Fruit fly (Drosophila melanogaster) whole organism, embryonic: ENCODE measurements around the gene CG10725.

ENCODE experiments used
- ATbp ChIP-seq: fragments of 200-800 bp; sonication (Bioruptor generic); optimal IDR thresholded peaks from 2 replicates; lab custom pipeline; 2017; ENCODE audit warnings: missing biosample characterization, mild to moderate bottlenecking, missing genetic modification characterization, missing genetic modification reagents
- Antp ChIP-seq: fragments of 200-800 bp; sonication (Bioruptor generic); optimal IDR thresholded peaks from 3 replicates; lab custom pipeline; 2016; ENCODE audit warnings: missing biosample characterization, missing genetic modification characterization
- Awh ChIP-seq: fragments of 200-800 bp; sonication (Bioruptor generic); IDR thresholded peaks from 2 replicates; pipeline ENCODE4, ENCODE4 v1.3.6; 2022; ENCODE audit warnings: missing biosample characterization, missing genetic modification characterization
- Bgb ChIP-seq: fragments of 200-800 bp; sonication (Bioruptor generic); IDR thresholded peaks from 2 replicates; pipeline ENCODE4 v1.3.6; 2022; ENCODE audit warnings: missing biosample characterization, missing genetic modification characterization; ENCODE audit not compliant: partially characterized antibody
- Bteb2 ChIP-seq: fragments of 200-800 bp; sonication (Bioruptor generic); optimal IDR thresholded peaks from 2 replicates; lab custom pipeline; 2016; ENCODE audit warnings: missing biosample characterization, missing genetic modification characterization
- CG10147 ChIP-seq: fragments of 200-800 bp; sonication (Bioruptor generic); optimal IDR thresholded peaks from 2 replicates; lab custom pipeline; 2019; ENCODE audit warnings: missing biosample characterization, mild to moderate bottlenecking, missing genetic modification characterization, moderate library complexity
- CG10366 ChIP-seq: fragments of 200-800 bp; sonication (Bioruptor generic); IDR thresholded peaks from 2 replicates; pipeline ENCODE4 v1.3.6; 2022; ENCODE audit warnings: missing biosample characterization, missing genetic modification characterization
- CG10654 ChIP-seq: fragments of 200-800 bp; sonication (Bioruptor generic); optimal IDR thresholded peaks from 2 replicates; lab custom pipeline; 2016; ENCODE audit warnings: missing biosample characterization, missing genetic modification characterization
- CG11247 ChIP-seq: fragments of 200-800 bp; sonication (Bioruptor generic); IDR thresholded peaks from 2 replicates; pipeline ENCODE4 v1.3.6; 2022; ENCODE audit warnings: missing biosample characterization, missing genetic modification characterization
- CG11504 ChIP-seq: fragments of 200-800 bp; sonication (Bioruptor generic); optimal IDR thresholded peaks from 3 replicates; lab custom pipeline; 2019; ENCODE audit warnings: missing biosample characterization, mild to moderate bottlenecking, missing genetic modification characterization, moderate library complexity
- CG12299 ChIP-seq: fragments of 200-800 bp; sonication (Bioruptor generic); optimal IDR thresholded peaks from 2 replicates; lab custom pipeline; 2018; ENCODE audit warnings: missing biosample characterization, mild to moderate bottlenecking, missing genetic modification characterization
- CG12942 ChIP-seq: fragments of 200-800 bp; sonication (Bioruptor generic); optimal IDR thresholded peaks from 3 replicates; lab custom pipeline; 2016; ENCODE audit warnings: missing biosample characterization, missing genetic modification characterization
- CG13123 ChIP-seq: fragments of 200-800 bp; sonication (Bioruptor generic); optimal IDR thresholded peaks from 2 replicates; lab custom pipeline; 2016; ENCODE audit warnings: missing biosample characterization, missing genetic modification characterization
- CG13894 ChIP-seq: fragments of 200-800 bp; sonication (Bioruptor generic); optimal IDR thresholded peaks from 3 replicates; lab custom pipeline; 2018; ENCODE audit warnings: missing biosample characterization, mild to moderate bottlenecking, missing genetic modification characterization, moderate library complexity
- CG16815 ChIP-seq: fragments of 200-800 bp; sonication (Bioruptor generic); optimal IDR thresholded peaks from 3 replicates; lab custom pipeline; 2017; ENCODE audit warnings: missing biosample characterization, mild to moderate bottlenecking, missing genetic modification characterization
- CG18764 ChIP-seq: fragments of 200-800 bp; sonication (Bioruptor generic); optimal IDR thresholded peaks from 3 replicates; lab custom pipeline; 2016; ENCODE audit warnings: missing biosample characterization, missing genetic modification characterization
- CG3065 ChIP-seq: fragments of 200-800 bp; sonication (Bioruptor generic); optimal IDR thresholded peaks from 2 replicates; lab custom pipeline; 2016; ENCODE audit warnings: missing biosample characterization, missing genetic modification characterization
- CG31224 ChIP-seq: fragments of 200-800 bp; sonication (Bioruptor generic); IDR thresholded peaks from 2 replicates; pipeline ENCODE4 v1.3.6; 2022; ENCODE audit warnings: missing biosample characterization, missing genetic modification characterization
- CG31365 ChIP-seq: fragments of 200-800 bp; sonication (Bioruptor generic); optimal IDR thresholded peaks from 2 replicates; lab custom pipeline; 2018; ENCODE audit warnings: missing biosample characterization, mild to moderate bottlenecking, missing genetic modification characterization
- CG31388 ChIP-seq: fragments of 200-800 bp; sonication (Bioruptor generic); optimal IDR thresholded peaks from 2 replicates; lab custom pipeline; 2016; ENCODE audit warnings: missing biosample characterization, missing genetic modification characterization
- CG43689 ChIP-seq: fragments of 200-800 bp; sonication (Bioruptor generic); IDR thresholded peaks from 2 replicates; pipeline ENCODE4 v1.3.6; 2022; ENCODE audit warnings: missing biosample characterization, missing genetic modification characterization
- CG4424 ChIP-seq: fragments of 200-800 bp; sonication (Bioruptor generic); optimal IDR thresholded peaks from 3 replicates; lab custom pipeline; 2016; ENCODE audit warnings: missing biosample characterization, missing genetic modification characterization
- CG6683 ChIP-seq: fragments of 200-800 bp; sonication (Bioruptor generic); optimal IDR thresholded peaks from 2 replicates; lab custom pipeline; 2017; ENCODE audit warnings: missing biosample characterization, mild to moderate bottlenecking, missing genetic modification characterization, missing genetic modification reagents
- CG7271 ChIP-seq: fragments of 200-800 bp; sonication (Bioruptor generic); optimal IDR thresholded peaks from 2 replicates; lab custom pipeline; 2018; ENCODE audit warnings: missing biosample characterization, mild to moderate bottlenecking, missing genetic modification characterization, moderate library complexity
- CG8944 ChIP-seq: fragments of 200-800 bp; sonication (Bioruptor generic); optimal IDR thresholded peaks from 3 replicates; lab custom pipeline; 2016; ENCODE audit warnings: missing biosample characterization, missing genetic modification characterization
- CG9437 ChIP-seq: fragments of 200-800 bp; sonication (Bioruptor generic); optimal IDR thresholded peaks from 2 replicates; lab custom pipeline; 2018; ENCODE audit warnings: missing biosample characterization, mild to moderate bottlenecking, missing genetic modification characterization
- Camta ChIP-seq: fragments of 200-800 bp; sonication (Bioruptor generic); optimal IDR thresholded peaks from 2 replicates; lab custom pipeline; 2016; ENCODE audit warnings: missing biosample characterization, missing genetic modification characterization
- Deaf1 ChIP-seq: fragments of 200-800 bp; optimal IDR thresholded peaks from 3 replicates; lab custom pipeline; 2019; ENCODE audit warnings: missing biosample characterization, mild to moderate bottlenecking, missing genetic modification characterization, moderate library complexity
- Dip3 ChIP-seq: fragments of 200-800 bp; sonication (Bioruptor generic); optimal IDR thresholded peaks from 3 replicates; lab custom pipeline; 2016; ENCODE audit warnings: missing biosample characterization, missing genetic modification characterization
- Doc2 ChIP-seq: fragments of 200-800 bp; sonication (Bioruptor generic); IDR thresholded peaks from 2 replicates; pipeline ENCODE4 v1.3.6; 2022; ENCODE audit warnings: missing biosample characterization, missing genetic modification characterization
- E2f1 ChIP-seq: fragments of 200-800 bp; sonication (Bioruptor generic); IDR thresholded peaks from 2 replicates; pipeline ENCODE4 v1.3.6; 2022; ENCODE audit warnings: missing biosample characterization, missing genetic modification characterization
- Ets97D ChIP-seq: fragments of 200-800 bp; sonication (Bioruptor generic); optimal IDR thresholded peaks from 3 replicates; lab custom pipeline; 2016; ENCODE audit warnings: missing biosample characterization, missing genetic modification characterization
- Fer3 ChIP-seq: fragments of 200-800 bp; sonication (Bioruptor generic); optimal IDR thresholded peaks from 2 replicates; lab custom pipeline; 2018; ENCODE audit warnings: missing biosample characterization, mild to moderate bottlenecking, missing genetic modification characterization, moderate library complexity
- Gug ChIP-seq: fragments of 200-800 bp; sonication (Bioruptor generic); IDR thresholded peaks from 4 replicates; pipeline ENCODE4 v1.3.6; 2022; ENCODE audit warnings: missing biosample characterization, missing genetic modification characterization
- Hmx ChIP-seq: fragments of 200-800 bp; sonication (Bioruptor generic); optimal IDR thresholded peaks from 2 replicates; lab custom pipeline; 2016; ENCODE audit warnings: missing biosample characterization, missing genetic modification characterization
- Hsf ChIP-seq: fragments of 200-800 bp; sonication (Bioruptor generic); optimal IDR thresholded peaks from 3 replicates; lab custom pipeline; 2016; ENCODE audit warnings: missing biosample characterization, missing genetic modification characterization
- Usf ChIP-seq: fragments of 200-800 bp; sonication (Bioruptor generic); optimal IDR thresholded peaks from 2 replicates; lab custom pipeline; 2017; ENCODE audit warnings: missing genotype, missing biosample characterization, missing genetic modification characterization
- bab2 ChIP-seq: fragments of 200-800 bp; sonication (Bioruptor generic); optimal IDR thresholded peaks from 2 replicates; lab custom pipeline; 2016; ENCODE audit warnings: missing biosample characterization, missing genetic modification characterization
- cas ChIP-seq: fragments of 200-800 bp; sonication (Bioruptor generic); IDR thresholded peaks from 2 replicates; pipeline ENCODE4 v1.3.6; 2022; ENCODE audit warnings: missing biosample characterization, missing genetic modification characterization
- croc ChIP-seq: fragments of 200-800 bp; sonication (Bioruptor generic); conservative IDR thresholded peaks from 3 replicates; pipeline ENCODE4 v1.3.6; 2022; ENCODE audit warnings: missing biosample characterization, missing genetic modification characterization
- da ChIP-seq: fragments of 200-800 bp; sonication (Bioruptor generic); optimal IDR thresholded peaks from 2 replicates; lab custom pipeline; 2016; ENCODE audit warnings: missing biosample characterization, missing genetic modification characterization
- dmrt11E ChIP-seq: fragments of 200-800 bp; sonication (Bioruptor generic); optimal IDR thresholded peaks from 3 replicates; lab custom pipeline; 2018; ENCODE audit warnings: missing biosample characterization, mild to moderate bottlenecking, missing genetic modification characterization, moderate library complexity
- ftz-f1 ChIP-seq: fragments of 200-800 bp; sonication (Bioruptor generic); optimal IDR thresholded peaks from 2 replicates; lab custom pipeline; 2016; ENCODE audit warnings: missing biosample characterization, missing genetic modification characterization
- inv ChIP-seq: fragments of 200-800 bp; sonication (Bioruptor generic); IDR thresholded peaks from 2 replicates; pipeline ENCODE4 v1.3.6; 2022; ENCODE audit warnings: missing biosample characterization, missing genetic modification characterization; ENCODE audit not compliant: partially characterized antibody
- lab ChIP-seq: fragments of 200-800 bp; sonication (Bioruptor generic); optimal IDR thresholded peaks from 3 replicates; lab custom pipeline; 2017; ENCODE audit warnings: missing biosample characterization, missing genetic modification characterization, mild to moderate bottlenecking, moderate library complexity, missing genetic modification reagents
- lilli ChIP-seq: fragments of 200-800 bp; sonication (Bioruptor generic); optimal IDR thresholded peaks from 3 replicates; lab custom pipeline; 2016; ENCODE audit warnings: missing biosample characterization, missing genetic modification characterization
- psq ChIP-seq: fragments of 200-800 bp; sonication (Bioruptor generic); optimal IDR thresholded peaks from 2 replicates; lab custom pipeline; 2017; ENCODE audit warnings: missing biosample characterization, missing genetic modification characterization
- so ChIP-seq: fragments of 200-800 bp; sonication (Bioruptor generic); IDR thresholded peaks from 3 replicates; pipeline ENCODE4 v1.3.6; 2022; ENCODE audit warnings: missing biosample characterization, missing genetic modification characterization
- tin ChIP-seq: fragments of 200-800 bp; sonication (Bioruptor generic); optimal IDR thresholded peaks from 3 replicates; lab custom pipeline; 2016; ENCODE audit warnings: missing biosample characterization, missing genetic modification characterization
- tio ChIP-seq: fragments of 200-800 bp; sonication (Bioruptor generic); optimal IDR thresholded peaks from 2 replicates; lab custom pipeline; 2017; ENCODE audit warnings: missing biosample characterization, missing genetic modification characterization, inconsistent platforms
- vvl ChIP-seq: fragments of 200-800 bp; sonication (Bioruptor generic); IDR thresholded peaks from 2 replicates; pipeline ENCODE4 v1.3.6; 2022; ENCODE audit warnings: missing biosample characterization, missing genetic modification characterization
- wdn ChIP-seq: fragments of 200-800 bp; sonication (Bioruptor generic); IDR thresholded peaks from 2 replicates; pipeline ENCODE4 v1.3.6; 2022; ENCODE audit warnings: missing biosample characterization, missing genetic modification characterization
- yki ChIP-seq: fragments of >200 bp; optimal IDR thresholded peaks from 3 replicates; lab custom pipeline; 2018

CG10725 gene

dm6 chr3L:13435170-13435727 is 2.5 kb upstream of the CG10725 start, which contains the start of gene CG10713 (continued):
- TF ChIP-seq Hmx (no peak), CG12942 (no peak), Bgb (peak; percentile 40; the same call in 1 of the 2 replicates), Usf (GFP tag; lab: Kevin White, UChicago) (no peak), CG6683 (GFP tag; lab: Kevin White, UChicago) (no peak), tio (GFP tag; lab: Kevin White, UChicago) (no peak), CG10654 (GFP tag; lab: Kevin White, UChicago) (no peak), CG13894 (tag; lab: Kevin White, UChicago) (no peak), CG13123 (no peak), tin (no peak), CG16815 (GFP tag; lab: Kevin White, UChicago) (no peak), CG31388 (GFP tag; lab: Kevin White, UChicago) (no peak), ftz-f1 (GFP tag; lab: Kevin White, UChicago) (no peak), Bteb2 (no peak), Camta (GFP tag; lab: Kevin White, UChicago) (no peak), wdn (no peak), CG10366 (GFP tag; lab: Robert Waterston, UW) (no peak), Doc2 (GFP tag; lab: Robert Waterston, UW) (no peak), CG18764 (GFP tag; lab: Kevin White, UChicago) (no peak), CG12299 (tag; lab: Kevin White, UChicago) (no peak), Hsf (GFP tag; lab: Kevin White, UChicago) (no peak), CG31365 (tag; lab: Kevin White, UChicago) (no peak), CG11247 (GFP tag; lab: Robert Waterston, UW) (no peak), lab (GFP tag; lab: Kevin White, UChicago) (no peak), lilli (no peak), CG8944 (GFP tag; lab: Kevin White, UChicago) (no peak), Deaf1 (tag; lab: Kevin White, UChicago) (peak; percentile 46), Dip3 (GFP tag; lab: Kevin White, UChicago) (no peak), inv (no peak), so (GFP tag; lab: Robert Waterston, UW) (0 out of 3 replicates have a peak, but pooled peaks have one; percentile 13), cas (GFP tag; lab: Robert Waterston, UW) (no peak), vvl (GFP tag; lab: Robert Waterston, UW) (peak; percentile 29; the same call in 1 of the 2 replicates), ATbp (no peak), E2f1 (no peak), CG43689 (GFP tag; lab: Robert Waterston, UW) (no peak), CG4424 (GFP tag; lab: Kevin White, UChicago) (no peak), Antp (GFP tag; lab: Kevin White, UChicago) (no peak), bab2 (no peak), Awh (no peak), CG11504 (tag; lab: Kevin White, UChicago) (no peak), CG10147 (GFP tag; lab: Kevin White, UChicago) (no peak), CG7271 (tag; lab: Kevin White, UChicago) (no peak), CG9437 (no peak), croc (GFP tag; lab: Robert Waterston, UW) (no peak), dmrt11E (tag; lab: Kevin White, UChicago) (no peak), Gug (GFP tag; lab: Robert Waterston, UW) (no peak), yki (no peak), Ets97D (GFP tag; lab: Kevin White, UChicago) (no peak), Fer3 (no peak), da (GFP tag; lab: Kevin White, UChicago) (no peak), CG3065 (GFP tag; lab: Kevin White, UChicago) (no peak), CG31224 (GFP tag; lab: Robert Waterston, UW) (no peak), psq (GFP tag; lab: Kevin White, UChicago) (no peak)
